Worm (Caenorhabditis elegans): ENCODE measurements around the gene glb-20.

DNA sequence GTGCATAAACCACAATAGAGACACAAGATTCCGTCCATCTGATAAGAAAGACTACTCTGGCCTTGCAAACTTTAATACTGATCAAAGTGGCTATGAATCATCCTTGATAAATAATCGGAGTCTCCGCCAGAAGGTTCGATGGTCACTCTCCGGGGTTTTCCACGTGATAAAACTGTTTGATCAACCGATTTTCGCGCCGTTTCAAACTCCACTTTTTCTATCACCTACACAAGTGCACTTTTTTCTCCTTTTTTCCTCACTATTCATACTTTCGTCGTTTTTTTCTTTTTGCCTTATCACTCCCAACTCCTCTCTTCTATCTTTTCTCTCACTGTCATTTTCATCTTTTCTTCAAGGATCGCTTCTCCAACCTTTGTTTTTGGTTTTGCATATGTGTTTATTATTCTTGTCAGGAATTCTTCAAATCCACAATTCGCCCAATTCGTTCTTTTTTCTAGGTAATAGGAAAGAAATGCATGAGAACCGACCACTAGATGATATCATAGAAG is 27.3 kb downstream of the glb-20 start, which contains the start of gene F18H3.4:
- TF ChIP-seq elt-2 (tag; optimal IDR thresholded peaks at IDR 0.05) = peak; percentile 98
- TF ChIP-seq fos-1 (tag; optimal IDR thresholded peaks at IDR 0.05) = peak; percentile 90
- no peak for TF ChIP-seq nhr-28 (tag; optimal IDR thresholded peaks at IDR 0.05)
- TF ChIP-seq unc-62 (GFP tag; optimal IDR thresholded peaks at IDR 0.05) = no peak
- TF ChIP-seq nhr-11 (tag; optimal IDR thresholded peaks at IDR 0.05) = no peak
- peak; percentile 94 for TF ChIP-seq jun-1 (tag; optimal IDR thresholded peaks at IDR 0.05)
- no peak for TF ChIP-seq nhr-25 (tag; optimal IDR thresholded peaks at IDR 0.05)
- TF ChIP-seq hmg-11 (tag; optimal IDR thresholded peaks at IDR 0.05) = peak; percentile 20
- TF ChIP-seq nhr-76 (tag; optimal IDR thresholded peaks at IDR 0.05) = no peak
- TF ChIP-seq ceh-82 (tag; optimal IDR thresholded peaks at IDR 0.05) = no peak
